Fruit fly (Drosophila melanogaster): ENCODE measurements around the gene Dpck.

Gene Dpck

DNA sequence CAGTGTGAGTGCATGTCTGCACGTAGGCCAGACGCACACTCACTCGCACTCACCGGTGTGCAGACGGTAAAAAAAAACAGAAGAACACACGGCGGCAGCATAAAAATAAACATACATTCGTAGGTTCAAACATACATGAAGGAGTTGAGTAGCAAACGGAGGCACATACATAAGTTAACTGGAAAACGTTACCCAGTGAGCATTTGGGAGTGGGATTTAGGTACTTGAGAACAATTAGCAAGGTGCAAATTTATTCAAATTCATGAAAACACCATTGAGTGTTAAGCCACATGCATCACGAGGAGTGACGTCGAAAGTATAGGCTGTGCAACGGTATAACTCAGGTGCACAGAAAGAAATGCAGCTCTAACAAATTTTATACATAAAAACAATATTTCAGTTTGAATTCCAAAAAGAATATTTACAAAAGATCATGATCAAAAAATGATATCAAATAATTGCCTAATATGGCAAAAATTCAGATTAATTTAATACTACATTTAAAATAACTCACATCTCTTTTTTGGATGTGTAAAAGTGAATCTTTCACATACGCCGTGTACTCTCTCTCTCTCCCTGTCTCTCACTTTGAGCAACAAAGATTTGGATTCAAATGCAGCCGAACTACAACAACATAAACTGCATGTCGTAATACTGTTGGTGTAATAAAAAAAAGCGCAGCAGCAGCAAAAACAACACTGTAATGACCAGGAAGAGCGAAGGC is 26.8 kb downstream of the Dpck start (continued):
- TF ChIP-seq Hr51 (GFP tag; optimal IDR thresholded peaks at IDR 0.05) (peak; percentile 69 to 96), HmgZ (tag; optimal IDR thresholded peaks at IDR 0.05) (peak; percentile 84), CG11093 (GFP tag; IDR thresholded peaks at IDR 0.05) (peak; percentile 94), CG10565 (GFP tag; optimal IDR thresholded peaks at IDR 0.05) (peak; percentile 72), CG31441 (GFP tag; IDR thresholded peaks at IDR 0.05) (no peak), CG6813 (GFP tag; optimal IDR thresholded peaks at IDR 0.05) (peak; percentile 92), Bdp1 (GFP tag; optimal IDR thresholded peaks at IDR 0.05) (peak; percentile 70), pan (optimal IDR thresholded peaks at IDR 0.05) (no peak), pan (GFP tag; optimal IDR thresholded peaks at IDR 0.05 in 1 of 2, IDR thresholded peaks at IDR 0.05 in 1 of 2) (no peak), Meics (GFP tag; optimal IDR thresholded peaks at IDR 0.05) (peak; percentile 75), CG12299 (tag; optimal IDR thresholded peaks at IDR 0.05) (peak; percentile 84), HLHmδ (GFP tag; optimal IDR thresholded peaks at IDR 0.05) (no peak), eve (GFP tag; optimal IDR thresholded peaks at IDR 0.05) (peak in 1 of 2 experiments; percentile 52), Dll (GFP tag; IDR thresholded peaks at IDR 0.05; ENCODE audit: partially characterized antibody) (no peak), ems (GFP tag; optimal IDR thresholded peaks at IDR 0.05) (peak; percentile 87), CG2712 (tag; optimal IDR thresholded peaks at IDR 0.05) (peak; percentile 99), CG3995 (GFP tag; optimal IDR thresholded peaks at IDR 0.05) (no peak), Rfx (GFP tag; IDR thresholded peaks at IDR 0.05) (no peak), CG3407 (GFP tag; optimal IDR thresholded peaks at IDR 0.05) (peak; percentile 94), so (GFP tag; IDR thresholded peaks at IDR 0.05) (no peak), klu (GFP tag; IDR thresholded peaks at IDR 0.05) (no peak), CG12744 (GFP tag; optimal IDR thresholded peaks at IDR 0.05) (peak; percentile 82), hth (optimal IDR thresholded peaks at IDR 0.05) (no peak), CG14441 (GFP tag; IDR thresholded peaks at IDR 0.05) (no peak), toy (GFP tag; IDR thresholded peaks at IDR 0.05) (no peak), gsb (GFP tag; IDR thresholded peaks at IDR 0.05) (no peak), wdn (GFP tag; IDR thresholded peaks at IDR 0.05) (no peak), CG17568 (GFP tag; optimal IDR thresholded peaks at IDR 0.05) (peak; percentile 87), tin (GFP tag; optimal IDR thresholded peaks at IDR 0.05) (peak; percentile 96), CG1602 (GFP tag; optimal IDR thresholded peaks at IDR 0.05) (peak; percentile 96), CG7963 (GFP tag; IDR thresholded peaks at IDR 0.05; ENCODE audit: partially characterized antibody) (no peak), Atf3 (GFP tag; optimal IDR thresholded peaks at IDR 0.05) (peak; percentile 92), maf-S (GFP tag; optimal IDR thresholded peaks at IDR 0.05) (peak; percentile 72), HLH54F (GFP tag; optimal IDR thresholded peaks at IDR 0.05) (peak; percentile 49), CG3163 (GFP tag; optimal IDR thresholded peaks at IDR 0.05) (peak; percentile 68), ken (GFP tag; IDR thresholded peaks at IDR 0.05) (no peak), rib (GFP tag; IDR thresholded peaks at IDR 0.05) (no peak), ara (GFP tag; IDR thresholded peaks at IDR 0.05) (no peak), Nf-YB (GFP tag; optimal IDR thresholded peaks at IDR 0.05) (peak; percentile 86), Nf-YA (GFP tag; IDR thresholded peaks at IDR 0.05) (no peak), Dip3 (GFP tag; optimal IDR thresholded peaks at IDR 0.05) (peak; percentile 44), CG34224 (GFP tag; IDR thresholded peaks at IDR 0.05; ENCODE audit: partially characterized antibody) (no peak), al (GFP tag; IDR thresholded peaks at IDR 0.05) (no peak), CG14667 (GFP tag; IDR thresholded peaks at IDR 0.05) (no peak), grau (tag; optimal IDR thresholded peaks at IDR 0.05) (peak; percentile 94), sob (GFP tag; IDR thresholded peaks at IDR 0.05) (no peak), Blimp-1 (GFP tag; optimal IDR thresholded peaks at IDR 0.05) (peak; percentile 98), scrt (GFP tag; optimal IDR thresholded peaks at IDR 0.05) (peak; percentile 78), CG2678 (tag; optimal IDR thresholded peaks at IDR 0.05) (peak; percentile 96), tap (tag; optimal IDR thresholded peaks at IDR 0.05) (peak; percentile 98), kay (GFP tag; optimal IDR thresholded peaks at IDR 0.05) (peak; percentile 91)

All from whole organism, embryonic.